Fruit fly (Drosophila melanogaster) whole organism, embryonic: ENCODE results near the gene CG42592.
A peak's percentile ranks its signal among the peaks of the same experiment; 100 is the strongest.

Experiments used
- Ada2b ChIP-seq: fragments of 200-800 bp; sonication (Bioruptor generic); IDR thresholded peaks from 2 replicates; pipeline ENCODE4 v1.3.6; 2022; ENCODE audit warnings: missing biosample characterization, missing genetic modification characterization
- Atf6 ChIP-seq: fragments of 200-800 bp; sonication (Bioruptor generic); IDR thresholded peaks from 2 replicates; pipeline ENCODE4 v1.3.6; 2022; ENCODE audit warnings: missing biosample characterization, missing genetic modification characterization
- CG10654 ChIP-seq: fragments of 200-800 bp; sonication (Bioruptor generic); optimal IDR thresholded peaks from 2 replicates; lab custom pipeline; 2016; ENCODE audit warnings: missing biosample characterization, missing genetic modification characterization
- CG11560 ChIP-seq: fragments of 200-800 bp; sonication (Bioruptor generic); IDR thresholded peaks from 3 replicates; pipeline ENCODE4 v1.3.6; 2022; ENCODE audit warnings: missing biosample characterization, missing genetic modification characterization
- CG12769 ChIP-seq: fragments of 200-800 bp; sonication (Bioruptor generic); optimal IDR thresholded peaks from 2 replicates; lab custom pipeline; 2019; ENCODE audit warnings: missing biosample characterization, mild to moderate bottlenecking, missing genetic modification characterization, moderate library complexity
- CG14050 ChIP-seq: fragments of 200-800 bp; sonication (Bioruptor generic); IDR thresholded peaks from 3 replicates; pipeline ENCODE4 v1.3.6; 2022; ENCODE audit warnings: missing biosample characterization, missing genetic modification characterization
- CG1603 ChIP-seq: fragments of 200-800 bp; sonication (Bioruptor generic); optimal IDR thresholded peaks from 2 replicates; lab custom pipeline; 2019; ENCODE audit warnings: missing biosample characterization, mild to moderate bottlenecking, missing genetic modification characterization, moderate library complexity
- CG1647 ChIP-seq: fragments of 200-800 bp; sonication (Bioruptor generic); optimal IDR thresholded peaks from 3 replicates; lab custom pipeline; 2016; ENCODE audit warnings: missing biosample characterization, missing genetic modification characterization
- CG17328 ChIP-seq: fragments of 200-800 bp; sonication (Bioruptor generic); IDR thresholded peaks from 2 replicates; pipeline ENCODE4 v1.3.6; 2022; ENCODE audit warnings: missing biosample characterization, missing genetic modification characterization
- CG17361 ChIP-seq: fragments of 200-800 bp; sonication (Bioruptor generic); IDR thresholded peaks from 3 replicates; pipeline ENCODE4 v1.3.6; 2022; ENCODE audit warnings: missing biosample characterization, missing genetic modification characterization
- CG1832 ChIP-seq: fragments of 200-800 bp; sonication (Bioruptor generic); optimal IDR thresholded peaks from 2 replicates; lab custom pipeline; 2017; ENCODE audit warnings: missing biosample characterization, mild to moderate bottlenecking, missing genetic modification characterization, inconsistent platforms
- CG2199 ChIP-seq: fragments of 200-800 bp; sonication (Bioruptor generic); IDR thresholded peaks from 3 replicates; pipeline ENCODE4 v1.3.6; 2022; ENCODE audit warnings: missing biosample characterization, missing genetic modification characterization
- CG2712 ChIP-seq: fragments of 200-800 bp; optimal IDR thresholded peaks from 3 replicates; lab custom pipeline; 2019; ENCODE audit warnings: missing biosample characterization, mild to moderate bottlenecking, missing genetic modification characterization, moderate library complexity
- CG3726 ChIP-seq: fragments of 200-800 bp; sonication (Bioruptor generic); IDR thresholded peaks from 3 replicates; pipeline ENCODE4, ENCODE4 v1.3.6; 2022; ENCODE audit warnings: missing biosample characterization, missing genetic modification characterization
- CG4282 ChIP-seq: fragments of 200-800 bp; sonication (Bioruptor generic); optimal IDR thresholded peaks from 2 replicates; lab custom pipeline; 2016; ENCODE audit warnings: missing biosample characterization, missing genetic modification characterization
- CG6272 ChIP-seq: fragments of 200-800 bp; sonication (Bioruptor generic); IDR thresholded peaks from 2 replicates; pipeline ENCODE4 v1.3.6; 2022; ENCODE audit warnings: missing biosample characterization, missing genetic modification characterization
- CG9437 ChIP-seq: fragments of 200-800 bp; sonication (Bioruptor generic); optimal IDR thresholded peaks from 2 replicates; lab custom pipeline; 2018; ENCODE audit warnings: missing biosample characterization, mild to moderate bottlenecking, missing genetic modification characterization
- Dll ChIP-seq: fragments of 200-800 bp; sonication (Bioruptor generic); IDR thresholded peaks from 4 replicates; pipeline ENCODE4 v1.3.6; 2022; ENCODE audit warnings: missing biosample characterization, missing genetic modification characterization; ENCODE audit not compliant: partially characterized antibody
- Eip74EF ChIP-seq, 2 experiments: fragments of 200-800 bp in 1 of 2; fragments of >200 bp in 1 of 2; sonication (Bioruptor generic) in 1 of 2; optimal IDR thresholded peaks; 2 replicates each; lab custom pipeline; 2017 to 2019; ENCODE audit warnings: missing biosample characterization in 2 of 2, missing genetic modification characterization in 2 of 2, mild to moderate bottlenecking in 1 of 2, moderate library complexity in 1 of 2
- Ets65A ChIP-seq: fragments of 200-800 bp; sonication (Bioruptor generic); peaks from one replicate; lab custom pipeline; 2016; ENCODE audit warnings: missing biosample characterization, missing genetic modification characterization
- Gug ChIP-seq: fragments of 200-800 bp; sonication (Bioruptor generic); IDR thresholded peaks from 4 replicates; pipeline ENCODE4 v1.3.6; 2022; ENCODE audit warnings: missing biosample characterization, missing genetic modification characterization
- HLH54F ChIP-seq: fragments of 200-800 bp; sonication (Bioruptor generic); optimal IDR thresholded peaks from 3 replicates; lab custom pipeline; 2016; ENCODE audit warnings: missing biosample characterization, missing genetic modification characterization
- HmgZ ChIP-seq: fragments of 200-800 bp; sonication (Bioruptor generic); optimal IDR thresholded peaks from 2 replicates; lab custom pipeline; 2018; ENCODE audit warnings: missing biosample characterization, mild to moderate bottlenecking, missing genetic modification characterization
- Mes4 ChIP-seq: fragments of 200-800 bp; sonication (Bioruptor generic); optimal IDR thresholded peaks from 2 replicates; lab custom pipeline; 2016; ENCODE audit warnings: missing biosample characterization, missing genetic modification characterization
- Sry-δ ChIP-seq: fragments of 200-800 bp; sonication (Bioruptor generic); optimal IDR thresholded peaks from 2 replicates; lab custom pipeline; 2016; ENCODE audit warnings: missing biosample characterization, missing genetic modification characterization
- ac ChIP-seq: fragments of 200-800 bp; sonication (Bioruptor generic); optimal IDR thresholded peaks from 3 replicates; lab custom pipeline; 2017; ENCODE audit warnings: missing biosample characterization, mild to moderate bottlenecking, missing genetic modification characterization
- chm ChIP-seq: fragments of 200-800 bp; sonication (Bioruptor generic); IDR thresholded peaks from 2 replicates; pipeline ENCODE4 v1.3.6; 2022; ENCODE audit warnings: missing biosample characterization, missing genetic modification characterization
- dan ChIP-seq: fragments of 200-800 bp; sonication (Bioruptor generic); IDR thresholded peaks from 2 replicates; pipeline ENCODE4 v1.3.6; 2022; ENCODE audit warnings: missing biosample characterization, missing genetic modification characterization
- gt ChIP-seq: fragments of 200-800 bp; sonication (Bioruptor generic); IDR thresholded peaks from 2 replicates; pipeline ENCODE4 v1.3.6; 2022; ENCODE audit warnings: missing biosample characterization, missing genetic modification characterization
- hb ChIP-seq: fragments of 200-800 bp; sonication (Bioruptor generic); IDR thresholded peaks from 3 replicates; pipeline ENCODE4 v1.3.6; 2022; ENCODE audit warnings: missing biosample characterization, missing genetic modification characterization; ENCODE audit not compliant: partially characterized antibody
- kah ChIP-seq: fragments of 200-800 bp; sonication (Bioruptor generic); optimal IDR thresholded peaks from 2 replicates; lab custom pipeline; 2018; ENCODE audit warnings: missing biosample characterization, mild to moderate bottlenecking, missing genetic modification characterization
- kay ChIP-seq: fragments of 200-800 bp; sonication (Bioruptor generic); optimal IDR thresholded peaks from 2 replicates; lab custom pipeline; 2016; ENCODE audit warnings: missing biosample characterization, missing genetic modification characterization
- lov ChIP-seq, 2 experiments: fragments of 200-800 bp in 1 of 2; fragments of >200 bp in 1 of 2; sonication (Bioruptor generic) in 1 of 2; IDR thresholded peaks in 1 of 2; optimal IDR thresholded peaks in 1 of 2; 2 replicates in 1 of 2; 3 replicates in 1 of 2; pipeline versions ENCODE4 v1.3.6 to Lab custom; 2017 to 2022; ENCODE audit warnings: missing biosample characterization in 1 of 2, missing genetic modification characterization in 1 of 2
- mam ChIP-seq: fragments of 200-800 bp; sonication (Bioruptor generic); optimal IDR thresholded peaks from 3 replicates; lab custom pipeline; 2016; ENCODE audit warnings: missing biosample characterization, missing genetic modification characterization
- nau ChIP-seq: fragments of 200-800 bp; sonication (Bioruptor generic); optimal IDR thresholded peaks from 3 replicates; lab custom pipeline; 2017; ENCODE audit warnings: missing biosample characterization, mild to moderate bottlenecking, missing genetic modification characterization, missing genetic modification reagents
- ro ChIP-seq: fragments of 200-800 bp; sonication (Bioruptor generic); IDR thresholded peaks from 2 replicates; pipeline ENCODE4 v1.3.6; 2022; ENCODE audit warnings: missing biosample characterization, missing genetic modification characterization
- run ChIP-seq: fragments of 200-800 bp; sonication (Bioruptor generic); optimal IDR thresholded peaks from 3 replicates; lab custom pipeline; 2018; ENCODE audit warnings: missing biosample characterization, mild to moderate bottlenecking, missing genetic modification characterization
- scrt ChIP-seq: fragments of 200-800 bp; sonication (Bioruptor generic); optimal IDR thresholded peaks from 2 replicates; lab custom pipeline; 2018; ENCODE audit warnings: missing biosample characterization, mild to moderate bottlenecking, missing genetic modification characterization, moderate library complexity
- seq ChIP-seq: fragments of 200-800 bp; sonication (Bioruptor generic); IDR thresholded peaks from 2 replicates; pipeline ENCODE4 v1.3.6; 2022; ENCODE audit warnings: missing biosample characterization, missing genetic modification characterization
- so ChIP-seq: fragments of 200-800 bp; sonication (Bioruptor generic); IDR thresholded peaks from 3 replicates; pipeline ENCODE4 v1.3.6; 2022; ENCODE audit warnings: missing biosample characterization, missing genetic modification characterization
- tx ChIP-seq: fragments of 200-800 bp; sonication (Bioruptor generic); optimal IDR thresholded peaks from 2 replicates; lab custom pipeline; 2016; ENCODE audit warnings: missing biosample characterization, missing genetic modification characterization
- vnd ChIP-seq: fragments of 200-800 bp; sonication (Bioruptor generic); IDR thresholded peaks from 3 replicates; pipeline ENCODE4 v1.3.6; 2022; ENCODE audit warnings: missing biosample characterization, missing genetic modification characterization; ENCODE audit not compliant: partially characterized antibody
- zfh2 ChIP-seq: fragments of 200-800 bp; sonication (Bioruptor generic); optimal IDR thresholded peaks from 2 replicates; lab custom pipeline; 2016; ENCODE audit warnings: missing biosample characterization, missing genetic modification characterization

The CG42592 gene

dm6 chr3R:29798966-29799680 lies 37.0 kb downstream of the CG42592 start, which contains the start of the genes Rnb and Drice (continued):
- no peak; the same call in 1 of the 3 replicates for TF ChIP-seq CG17361
- peak; percentile 66 for TF ChIP-seq CG2712
- TF ChIP-seq CG3726 (GFP tag; lab: Robert Waterston, UW): no peak
- TF ChIP-seq gt (GFP tag; lab: Robert Waterston, UW): no peak
- no peak for TF ChIP-seq hb (GFP tag; lab: Robert Waterston, UW)
- no peak for TF ChIP-seq lov (optimal IDR thresholded peaks at IDR 0.05; lab: Kevin White, UChicago)
- TF ChIP-seq lov (GFP tag; IDR thresholded peaks at IDR 0.05; lab: Robert Waterston, UW): no peak
- TF ChIP-seq CG1832 (GFP tag; lab: Kevin White, UChicago): no peak
- no peak for TF ChIP-seq CG4282 (GFP tag; lab: Kevin White, UChicago)
- TF ChIP-seq Sry-δ (GFP tag; lab: Kevin White, UChicago): peak; percentile 65
- no peak for TF ChIP-seq dan (GFP tag; lab: Robert Waterston, UW)
- no peak for TF ChIP-seq so (GFP tag; lab: Robert Waterston, UW)
- TF ChIP-seq CG1603 (tag; lab: Kevin White, UChicago): no peak
- TF ChIP-seq Eip74EF (GFP tag; optimal IDR thresholded peaks at IDR 0.05; lab: Kevin White, UChicago): no peak
- TF ChIP-seq CG10654 (GFP tag; lab: Kevin White, UChicago): peak; percentile 19
- TF ChIP-seq HmgZ (tag; lab: Kevin White, UChicago): no peak
- TF ChIP-seq Gug (GFP tag; lab: Robert Waterston, UW): no peak; the same call in 3 of the 4 replicates
- no peak for TF ChIP-seq scrt (GFP tag; lab: Kevin White, UChicago)
- no peak for TF ChIP-seq CG1647 (GFP tag; lab: Kevin White, UChicago)
- TF ChIP-seq CG11560 (tag; lab: Robert Waterston, UW): no peak
- no peak for TF ChIP-seq Ada2b
- no peak for TF ChIP-seq CG2199 (GFP tag; lab: Robert Waterston, UW)
- TF ChIP-seq run: no peak
- TF ChIP-seq CG12769 (tag; lab: Kevin White, UChicago): no peak
- TF ChIP-seq seq (GFP tag; lab: Robert Waterston, UW): no peak
- TF ChIP-seq Ets65A (GFP tag; lab: Kevin White, UChicago): no peak
- peak; percentile 27; the same call in 1 of the 2 replicates for TF ChIP-seq CG17328 (GFP tag; lab: Robert Waterston, UW)
- TF ChIP-seq kah (GFP tag; lab: Kevin White, UChicago): peak; percentile 50
- TF ChIP-seq ac (GFP tag; lab: Kevin White, UChicago): no peak
- TF ChIP-seq CG9437: no peak
- TF ChIP-seq tx (GFP tag; lab: Kevin White, UChicago): no peak
- peak; percentile 63 for TF ChIP-seq vnd (GFP tag; lab: Robert Waterston, UW)
- TF ChIP-seq zfh2: peak; percentile 18
- TF ChIP-seq kay: peak; percentile 83
- TF ChIP-seq Dll (GFP tag; lab: Robert Waterston, UW): peak; percentile 86
- TF ChIP-seq chm: no peak
- TF ChIP-seq ro (GFP tag; lab: Robert Waterston, UW): 0 out of 2 replicates have a peak, but pooled peaks have one; percentile 21
- no peak for TF ChIP-seq Mes4
- no peak for TF ChIP-seq nau (GFP tag; lab: Kevin White, UChicago)
- 0 out of 2 replicates have a peak, but pooled peaks have one; percentile 13 for TF ChIP-seq CG6272 (GFP tag; lab: Robert Waterston, UW)

DNA sequence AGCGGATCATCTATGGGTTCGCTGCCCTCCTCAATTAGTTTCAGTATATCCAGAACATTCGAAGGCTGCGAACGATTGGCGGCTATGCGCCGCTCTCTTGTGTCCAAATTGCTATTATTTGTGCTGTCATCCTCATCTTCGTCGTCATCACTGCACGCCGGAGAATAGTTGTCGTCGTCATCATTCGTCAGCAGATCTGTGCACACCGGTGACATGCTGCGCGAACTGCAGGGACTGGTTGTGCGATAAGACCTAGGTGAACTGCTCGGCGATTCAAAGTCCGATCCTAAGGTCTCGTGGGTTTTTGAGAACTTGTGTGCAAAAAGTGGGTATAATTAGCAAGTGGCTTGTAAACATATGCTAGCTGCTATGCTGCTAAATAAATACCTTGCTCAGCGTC lies 38.9 kb downstream of the CG42592 start:
- no peak for TF ChIP-seq mam (GFP tag; lab: Kevin White, UChicago)
- TF ChIP-seq Atf6: no peak
- no peak for TF ChIP-seq HLH54F (GFP tag; lab: Kevin White, UChicago)
- no peak for TF ChIP-seq CG14050 (GFP tag; lab: Robert Waterston, UW)
